Fruit fly (Drosophila melanogaster) whole organism, embryonic: ENCODE data around the gene CG7407.

Experiments used
- Ada2b ChIP-seq: fragments of 200-800 bp; sonication (Bioruptor generic); IDR thresholded peaks from 2 replicates; pipeline ENCODE4 v1.3.6; 2022; ENCODE audit warnings: missing biosample characterization, missing genetic modification characterization
- Bdp1 ChIP-seq: fragments of 200-800 bp; sonication (Bioruptor generic); optimal IDR thresholded peaks from 3 replicates; lab custom pipeline; 2016; ENCODE audit warnings: missing biosample characterization, missing genetic modification characterization
- CG11723 ChIP-seq: fragments of 200-800 bp; sonication (Bioruptor generic); optimal IDR thresholded peaks from 2 replicates; lab custom pipeline; 2017; ENCODE audit warnings: missing biosample characterization, mild to moderate bottlenecking, missing genetic modification characterization
- CG12071 ChIP-seq: fragments of 200-800 bp; sonication (Bioruptor generic); optimal IDR thresholded peaks from 3 replicates; lab custom pipeline; 2018; ENCODE audit warnings: missing biosample characterization, mild to moderate bottlenecking, missing genetic modification characterization
- CG14710 ChIP-seq: fragments of 200-800 bp; sonication (Bioruptor generic); optimal IDR thresholded peaks from 3 replicates; lab custom pipeline; 2019; ENCODE audit warnings: missing biosample characterization, mild to moderate bottlenecking, missing genetic modification characterization, moderate library complexity
- CG14965 ChIP-seq: fragments of 200-800 bp; sonication (Bioruptor generic); optimal IDR thresholded peaks from 2 replicates; lab custom pipeline; 2016; ENCODE audit warnings: missing biosample characterization, missing genetic modification characterization, borderline replicate concordance
- CG15479 ChIP-seq: fragments of 200-800 bp; sonication (Bioruptor generic); optimal IDR thresholded peaks from 3 replicates; lab custom pipeline; 2019; ENCODE audit warnings: missing biosample characterization, mild to moderate bottlenecking, missing genetic modification characterization, moderate library complexity
- CG1602 ChIP-seq: fragments of 200-800 bp; sonication (Bioruptor generic); optimal IDR thresholded peaks from 3 replicates; lab custom pipeline; 2016; ENCODE audit warnings: missing biosample characterization, missing genetic modification characterization
- CG18599 ChIP-seq: fragments of 200-800 bp; sonication (Bioruptor generic); optimal IDR thresholded peaks from 3 replicates; lab custom pipeline; 2017; ENCODE audit warnings: missing biosample characterization, missing genetic modification characterization, mild to moderate bottlenecking, moderate library complexity, missing genetic modification reagents
- CG30020 ChIP-seq: fragments of 200-800 bp; optimal IDR thresholded peaks from 2 replicates; lab custom pipeline; 2019; ENCODE audit warnings: missing biosample characterization, mild to moderate bottlenecking, missing genetic modification characterization, moderate library complexity
- CG30431 ChIP-seq: fragments of 200-800 bp; sonication (Bioruptor generic); optimal IDR thresholded peaks from 2 replicates; lab custom pipeline; 2017; ENCODE audit warnings: missing biosample characterization, missing genetic modification characterization
- CG4854 ChIP-seq: fragments of 200-800 bp; sonication (Bioruptor generic); optimal IDR thresholded peaks from 2 replicates; lab custom pipeline; 2016; ENCODE audit warnings: missing biosample characterization, missing genetic modification characterization, inconsistent platforms
- CG6175 ChIP-seq: fragments of 200-800 bp; sonication (Bioruptor generic); IDR thresholded peaks from 3 replicates; pipeline ENCODE4 v1.3.6; 2022; ENCODE audit warnings: missing biosample characterization, missing genetic modification characterization
- CG6683 ChIP-seq: fragments of 200-800 bp; sonication (Bioruptor generic); optimal IDR thresholded peaks from 2 replicates; lab custom pipeline; 2017; ENCODE audit warnings: missing biosample characterization, mild to moderate bottlenecking, missing genetic modification characterization, missing genetic modification reagents
- CG7963 ChIP-seq: fragments of 200-800 bp; sonication (Bioruptor generic); IDR thresholded peaks from 3 replicates; pipeline ENCODE4 v1.3.6; 2022; ENCODE audit warnings: missing biosample characterization, missing genetic modification characterization; ENCODE audit not compliant: partially characterized antibody
- CG9817 ChIP-seq: fragments of 200-800 bp; sonication (Bioruptor generic); optimal IDR thresholded peaks from 2 replicates; lab custom pipeline; 2018; ENCODE audit warnings: missing biosample characterization, mild to moderate bottlenecking, missing genetic modification characterization, moderate library complexity
- CrebB ChIP-seq: fragments of 200-800 bp; sonication (Bioruptor generic); optimal IDR thresholded peaks from 3 replicates; lab custom pipeline; 2018; ENCODE audit warnings: missing biosample characterization, mild to moderate bottlenecking, missing genetic modification characterization
- Dp ChIP-seq: fragments of 200-800 bp; sonication (Bioruptor generic); optimal IDR thresholded peaks from 2 replicates; lab custom pipeline; 2018; ENCODE audit warnings: missing biosample characterization, mild to moderate bottlenecking, missing genetic modification characterization, moderate library complexity
- Eip74EF ChIP-seq, 2 experiments: fragments of 200-800 bp in 1 of 2; fragments of >200 bp in 1 of 2; sonication (Bioruptor generic) in 1 of 2; optimal IDR thresholded peaks; 2 replicates each; lab custom pipeline; 2017 to 2019; ENCODE audit warnings: missing biosample characterization in 2 of 2, missing genetic modification characterization in 2 of 2, mild to moderate bottlenecking in 1 of 2, moderate library complexity in 1 of 2
- Fer1 ChIP-seq: fragments of 200-800 bp; sonication (Bioruptor generic); optimal IDR thresholded peaks from 2 replicates; lab custom pipeline; 2017; ENCODE audit warnings: missing biosample characterization, mild to moderate bottlenecking, missing genetic modification characterization
- Fer3 ChIP-seq: fragments of 200-800 bp; sonication (Bioruptor generic); optimal IDR thresholded peaks from 2 replicates; lab custom pipeline; 2018; ENCODE audit warnings: missing biosample characterization, mild to moderate bottlenecking, missing genetic modification characterization, moderate library complexity
- Gsc ChIP-seq: fragments of 200-800 bp; sonication (Bioruptor generic); IDR thresholded peaks from 2 replicates; pipeline ENCODE4 v1.3.6; 2022; ENCODE audit warnings: missing biosample characterization, missing genetic modification characterization
- HLH3B ChIP-seq: fragments of 200-800 bp; sonication (Bioruptor generic); IDR thresholded peaks from 2 replicates; pipeline ENCODE4 v1.3.6; 2022; ENCODE audit warnings: missing biosample characterization, missing genetic modification characterization
- Jarid2 ChIP-seq: fragments of 200-800 bp; sonication (Bioruptor generic); optimal IDR thresholded peaks from 3 replicates; lab custom pipeline; 2017; ENCODE audit warnings: mild to moderate bottlenecking, missing biosample characterization, missing genetic modification reagents, missing genetic modification characterization
- Mad ChIP-seq: fragments of 200-800 bp; sonication (Bioruptor generic); optimal IDR thresholded peaks from 2 replicates; lab custom pipeline; 2016; ENCODE audit warnings: missing biosample characterization, missing genetic modification characterization
- Ptx1 ChIP-seq: fragments of 200-800 bp; sonication (Bioruptor generic); IDR thresholded peaks from 2 replicates; pipeline ENCODE4 v1.3.6; 2022; ENCODE audit warnings: missing biosample characterization, missing genetic modification characterization
- abd-A ChIP-seq: fragments of 200-800 bp; sonication (Bioruptor generic); optimal IDR thresholded peaks from 3 replicates; lab custom pipeline; 2019; ENCODE audit warnings: missing biosample characterization, mild to moderate bottlenecking, missing genetic modification characterization, moderate library complexity
- cg ChIP-seq: fragments of 200-800 bp; sonication (Bioruptor generic); optimal IDR thresholded peaks from 3 replicates; lab custom pipeline; 2019; ENCODE audit warnings: missing biosample characterization, mild to moderate bottlenecking, missing genetic modification characterization, moderate library complexity
- chif ChIP-seq, 2 experiments: fragments of 200-800 bp; sonication (Bioruptor generic); optimal IDR thresholded peaks; 3 replicates each; lab custom pipeline; 2016; ENCODE audit warnings: missing biosample characterization in 2 of 2, missing genetic modification characterization in 2 of 2
- crp ChIP-seq, 2 experiments: fragments of 200-800 bp; sonication (Bioruptor generic); optimal IDR thresholded peaks; 2 replicates in 1 of 2; 3 replicates in 1 of 2; lab custom pipeline; 2017; ENCODE audit warnings: missing biosample characterization in 2 of 2, missing genetic modification characterization in 2 of 2, mild to moderate bottlenecking in 1 of 2, moderate library complexity in 1 of 2
- da ChIP-seq: fragments of 200-800 bp; sonication (Bioruptor generic); optimal IDR thresholded peaks from 2 replicates; lab custom pipeline; 2016; ENCODE audit warnings: missing biosample characterization, missing genetic modification characterization
- dysf ChIP-seq: fragments of 200-800 bp; sonication (Bioruptor generic); IDR thresholded peaks from 3 replicates; pipeline ENCODE4 v1.3.6; 2022; ENCODE audit warnings: missing biosample characterization, missing genetic modification characterization
- esg ChIP-seq: fragments of 200-800 bp; sonication (Bioruptor generic); conservative IDR thresholded peaks from 2 replicates; pipeline ENCODE4 v1.3.6; 2022; ENCODE audit warnings: missing biosample characterization, missing genetic modification characterization
- ewg ChIP-seq: fragments of 200-800 bp; sonication (Bioruptor generic); optimal IDR thresholded peaks from 3 replicates; lab custom pipeline; 2017; ENCODE audit warnings: mild to moderate bottlenecking, missing biosample characterization, missing genetic modification reagents, missing genetic modification characterization
- exex ChIP-seq: fragments of 200-800 bp; sonication (Bioruptor generic); optimal IDR thresholded peaks from 4 replicates; lab custom pipeline; 2018; ENCODE audit warnings: missing biosample characterization, mild to moderate bottlenecking, missing genetic modification characterization, moderate library complexity
- ftz-f1 ChIP-seq: fragments of 200-800 bp; sonication (Bioruptor generic); optimal IDR thresholded peaks from 2 replicates; lab custom pipeline; 2016; ENCODE audit warnings: missing biosample characterization, missing genetic modification characterization
- gcm2 ChIP-seq: fragments of 200-800 bp; sonication (Bioruptor generic); optimal IDR thresholded peaks from 2 replicates; lab custom pipeline; 2016; ENCODE audit warnings: missing biosample characterization, missing genetic modification characterization
- hkb ChIP-seq, 2 experiments: fragments of 200-800 bp in 1 of 2; fragments of >200 bp in 1 of 2; sonication (Bioruptor generic) in 1 of 2; IDR thresholded peaks in 1 of 2; optimal IDR thresholded peaks in 1 of 2; 2 replicates each; pipeline versions ENCODE4 v1.3.6 to Lab custom; 2017 to 2022; ENCODE audit warnings: missing biosample characterization in 1 of 2, missing genetic modification characterization in 1 of 2
- oc ChIP-seq: fragments of 200-800 bp; sonication (Bioruptor generic); optimal IDR thresholded peaks from 2 replicates; lab custom pipeline; 2018; ENCODE audit warnings: missing biosample characterization, mild to moderate bottlenecking, missing genetic modification characterization, moderate library complexity
- odd ChIP-seq: fragments of 200-800 bp; sonication (Bioruptor generic); optimal IDR thresholded peaks from 2 replicates; lab custom pipeline; 2017; ENCODE audit warnings: missing biosample characterization, mild to moderate bottlenecking, missing genetic modification characterization
- sd ChIP-seq: fragments of 200-800 bp; sonication (Bioruptor generic); optimal IDR thresholded peaks from 3 replicates; lab custom pipeline; 2018; ENCODE audit warnings: missing biosample characterization, mild to moderate bottlenecking, missing genetic modification characterization, moderate library complexity
- sima ChIP-seq: fragments of 200-800 bp; sonication (Bioruptor generic); optimal IDR thresholded peaks from 2 replicates; lab custom pipeline; 2016; ENCODE audit warnings: missing biosample characterization, missing genetic modification characterization
- tin ChIP-seq: fragments of 200-800 bp; sonication (Bioruptor generic); optimal IDR thresholded peaks from 3 replicates; lab custom pipeline; 2016; ENCODE audit warnings: missing biosample characterization, missing genetic modification characterization
- wek ChIP-seq: fragments of 200-800 bp; sonication (Bioruptor generic); optimal IDR thresholded peaks from 3 replicates; lab custom pipeline; 2018; ENCODE audit warnings: missing biosample characterization, mild to moderate bottlenecking, missing genetic modification characterization, moderate library complexity

Gene CG7407

dm6 chr3L:21808568-21808967 is 14.7 kb upstream of the CG7407 start, which contains the start of gene eg (continued):
- TF ChIP-seq Fer3 (no peak), tin (GFP tag; lab: Kevin White, UChicago) (no peak), CG15479 (peak; percentile 70), Dp (GFP tag; lab: Kevin White, UChicago) (no peak), Ptx1 (GFP tag; lab: Robert Waterston, UW) (no peak), CG30020 (no peak), chif (GFP tag; optimal IDR thresholded peaks at IDR 0.05; lab: Kevin White, UChicago) (peak in 1 of 2 experiments; percentile 0), CG14965 (no peak), Eip74EF (GFP tag; optimal IDR thresholded peaks at IDR 0.05; lab: Kevin White, UChicago) (no peak), CG6683 (GFP tag; lab: Kevin White, UChicago) (no peak), CrebB (tag; lab: Kevin White, UChicago) (no peak), Mad (GFP tag; lab: Kevin White, UChicago) (no peak), da (GFP tag; lab: Kevin White, UChicago) (no peak), CG7963 (GFP tag; lab: Robert Waterston, UW) (no peak), gcm2 (GFP tag; lab: Kevin White, UChicago) (no peak), Jarid2 (GFP tag; lab: Kevin White, UChicago) (peak; percentile 83), CG4854 (GFP tag; lab: Kevin White, UChicago) (no peak), CG12071 (GFP tag; lab: Kevin White, UChicago) (no peak), esg (GFP tag; lab: Robert Waterston, UW) (0 out of 2 replicates have a peak, but pooled peaks have one; percentile 1), cg (no peak), ewg (GFP tag; lab: Kevin White, UChicago) (peak; percentile 10), CG1602 (GFP tag; lab: Kevin White, UChicago) (no peak), crp (GFP tag; optimal IDR thresholded peaks at IDR 0.05; lab: Kevin White, UChicago) (no peak), CG14710 (tag; lab: Kevin White, UChicago) (no peak), CG6175 (GFP tag; lab: Robert Waterston, UW) (peak; percentile 74; the same call in 2 of the 3 replicates), Gsc (GFP tag; lab: Robert Waterston, UW) (no peak), CG30431 (GFP tag; lab: Kevin White, UChicago) (no peak), CG9817 (tag; lab: Kevin White, UChicago) (no peak), CG11723 (GFP tag; lab: Kevin White, UChicago) (peak; percentile 9), odd (GFP tag; lab: Kevin White, UChicago) (peak; percentile 29), wek (no peak), oc (no peak), ftz-f1 (GFP tag; lab: Kevin White, UChicago) (no peak), abd-A (no peak), HLH3B (GFP tag; lab: Robert Waterston, UW) (0 out of 2 replicates have a peak, but pooled peaks have one; percentile 1), Fer1 (GFP tag; lab: Kevin White, UChicago) (no peak), hkb (optimal IDR thresholded peaks at IDR 0.05; lab: Kevin White, UChicago) (no peak), hkb (GFP tag; IDR thresholded peaks at IDR 0.05; lab: Robert Waterston, UW) (no peak), exex (tag; lab: Kevin White, UChicago) (no peak), Bdp1 (GFP tag; lab: Kevin White, UChicago) (no peak)

DNA sequence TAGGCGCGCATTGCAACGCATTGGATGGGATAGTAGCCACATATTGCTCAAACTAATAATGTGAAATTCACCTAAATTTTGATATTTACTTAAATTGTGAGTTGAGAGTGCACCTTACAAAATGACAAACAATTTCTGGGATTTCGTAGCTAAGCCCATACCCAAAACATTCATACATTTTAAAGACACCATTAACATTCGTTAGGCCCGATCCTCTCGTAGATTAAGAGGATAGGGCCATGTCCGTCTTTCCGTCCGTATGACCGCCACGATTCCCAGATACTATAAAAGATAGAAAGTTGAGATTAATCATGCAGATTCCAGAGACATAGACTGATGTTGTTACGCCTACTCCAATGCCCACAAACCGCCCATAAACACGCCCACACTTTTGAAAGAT is 9.7 kb upstream of the CG7407 start, which contains the start of gene CG43895:
CG43895 (minus strand) TSS at position 101 of the 400 bp plus-strand sequence.
- no peak for TF ChIP-seq Ada2b (GFP tag; lab: Robert Waterston, UW)
- TF ChIP-seq sd, result no peak
- no peak for TF ChIP-seq sima (GFP tag; lab: Kevin White, UChicago)
- no peak for TF ChIP-seq CG18599 (GFP tag; lab: Kevin White, UChicago)
- TF ChIP-seq dysf (GFP tag; lab: Robert Waterston, UW), result no peak
- TF ChIP-seq, all 482 proteins: peak for 0
